Worm (Caenorhabditis elegans): ENCODE data around the gene cbp-3.

The cbp-3 gene

DNA sequence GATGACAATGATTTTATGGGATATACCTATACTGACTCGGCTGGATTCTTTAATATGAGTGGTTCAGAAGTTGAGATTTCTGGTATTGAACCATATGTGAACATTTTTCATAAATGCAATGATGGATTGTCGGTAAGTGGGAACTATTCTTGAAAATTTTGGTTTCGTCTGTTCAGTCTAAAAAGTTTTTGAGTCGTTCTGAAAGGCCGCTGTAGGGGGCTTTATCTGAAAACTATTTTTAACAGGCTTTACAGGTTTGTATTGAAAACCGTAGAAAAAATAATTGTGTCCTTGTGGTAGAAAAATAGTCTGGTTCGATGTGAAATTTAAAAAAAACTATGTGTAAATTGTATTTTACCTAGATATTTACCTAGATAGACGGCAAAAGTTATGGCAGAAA lies 15.7 kb downstream of the cbp-3 start:
- no peak for TF ChIP-seq ccch-3 (GFP tag; optimal IDR thresholded peaks at IDR 0.05)
- no peak for TF ChIP-seq F37B4.10 (GFP tag; IDR thresholded peaks at IDR 0.05)
- no peak for TF ChIP-seq ztf-22 (GFP tag; optimal IDR thresholded peaks at IDR 0.05)
- no peak for TF ChIP-seq nhr-90 (tag; optimal IDR thresholded peaks at IDR 0.05)
- TF ChIP-seq mxl-1 (tag; optimal IDR thresholded peaks at IDR 0.05) = no peak
- TF ChIP-seq madf-10 (tag; optimal IDR thresholded peaks at IDR 0.05) = no peak
- no peak for TF ChIP-seq akir-1 (GFP tag; optimal IDR thresholded peaks at IDR 0.05)
- no peak for TF ChIP-seq snpc-3.4 (tag; optimal IDR thresholded peaks at IDR 0.05)
- TF ChIP-seq ztf-28 (GFP tag; IDR thresholded peaks at IDR 0.05) = no peak
- no peak for TF ChIP-seq madf-8 (GFP tag; conservative IDR thresholded peaks at IDR 0.05)
- no peak for TF ChIP-seq B0035.1 (tag; optimal IDR thresholded peaks at IDR 0.05)
- no peak for TF ChIP-seq Y56A3A.18 (GFP tag; IDR thresholded peaks at IDR 0.05)
- TF ChIP-seq aptf-2 (GFP tag; conservative IDR thresholded peaks at IDR 0.05) = no peak
- no peak for TF ChIP-seq lin-54 (GFP tag; optimal IDR thresholded peaks at IDR 0.05)
- TF ChIP-seq dpl-1 (GFP tag; optimal IDR thresholded peaks at IDR 0.05) = no peak
- no peak for TF ChIP-seq egl-44 (GFP tag; IDR thresholded peaks at IDR 0.05)

DNA sequence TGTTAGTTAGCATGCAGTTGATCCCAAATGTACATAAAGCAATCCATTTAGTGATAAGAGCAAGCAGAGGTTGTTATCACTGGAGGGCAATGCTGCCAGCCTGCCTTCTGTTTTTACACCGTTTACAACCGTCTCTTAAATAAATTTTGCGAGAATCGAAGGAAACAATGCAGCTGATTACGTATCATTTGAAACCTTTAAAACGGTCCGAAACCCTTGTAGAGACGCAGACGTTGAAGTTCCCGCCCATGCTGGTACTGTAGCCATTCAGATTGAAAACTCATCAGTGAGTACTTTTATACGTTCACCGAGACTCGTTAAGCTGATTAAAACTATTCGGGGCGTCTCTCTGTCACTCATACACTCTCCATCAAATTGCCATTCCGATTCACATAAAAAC lies 16.6 kb downstream of the cbp-3 start:
- no peak for TF ChIP-seq xnd-1 (tag; optimal IDR thresholded peaks at IDR 0.05)
- TF ChIP-seq akir-1 (GFP tag; optimal IDR thresholded peaks at IDR 0.05) = no peak
- no peak for TF ChIP-seq ceh-58 (GFP tag; IDR thresholded peaks at IDR 0.05)
- TF ChIP-seq dpl-1 (GFP tag; optimal IDR thresholded peaks at IDR 0.05) = no peak
- no peak for TF ChIP-seq bed-2 (GFP tag; IDR thresholded peaks at IDR 0.05)
- no peak for TF ChIP-seq cebp-1 (GFP tag; IDR thresholded peaks at IDR 0.05)
- TF ChIP-seq cebp-1 (tag; optimal IDR thresholded peaks at IDR 0.05) = peak; percentile 20
- no peak for TF ChIP-seq F23B12.7 (tag; optimal IDR thresholded peaks at IDR 0.05; ENCODE audit: insufficient read depth)
- no peak for TF ChIP-seq B0019.2 (GFP tag; conservative IDR thresholded peaks at IDR 0.05)
- TF ChIP-seq ztf-22 (GFP tag; optimal IDR thresholded peaks at IDR 0.05) = no peak
- peak; percentile 1 to 5 for TF ChIP-seq let-607 (tag; optimal IDR thresholded peaks at IDR 0.05)
- no peak for TF ChIP-seq tbx-9 (tag; optimal IDR thresholded peaks at IDR 0.05; ENCODE audit: borderline replicate concordance)
- no peak for TF ChIP-seq ZK185.1 (tag; optimal IDR thresholded peaks at IDR 0.05; ENCODE audit: poor library complexity, severe bottlenecking)
- TF ChIP-seq lir-1 (GFP tag; conservative IDR thresholded peaks at IDR 0.05) = no peak
- no peak for TF ChIP-seq pbrm-1 (GFP tag; IDR thresholded peaks at IDR 0.05)
- no peak for TF ChIP-seq zfh-2 (GFP tag; conservative IDR thresholded peaks at IDR 0.05)
- no peak for TF ChIP-seq hlh-12 (tag; optimal IDR thresholded peaks at IDR 0.05)
- no peak for TF ChIP-seq unc-62 (GFP tag; optimal IDR thresholded peaks at IDR 0.05)
- peak; percentile 91 for TF ChIP-seq nhr-80 (tag; optimal IDR thresholded peaks at IDR 0.05)

DNA sequence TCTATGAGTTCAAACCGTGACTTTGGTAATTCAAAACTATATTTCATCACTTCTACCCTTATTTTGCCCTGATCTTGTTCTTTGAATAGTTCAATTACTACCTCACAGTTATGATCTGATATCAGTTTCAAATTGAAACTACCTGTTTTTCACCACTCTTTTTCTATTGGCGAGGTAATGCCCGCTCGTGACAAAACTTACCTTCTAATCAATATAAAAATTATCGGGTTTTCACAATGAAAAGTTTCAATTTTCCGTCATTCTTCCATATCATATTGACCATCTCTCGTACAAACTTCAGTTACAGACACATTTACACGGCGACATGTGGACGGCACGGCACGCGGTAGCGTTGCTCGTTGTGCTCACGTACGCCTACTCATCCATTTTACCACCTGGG lies 18.3 kb downstream of the cbp-3 start, which contains the start of gene dec-7:
Gene dec-7, plus strand, starts transcription at position 308 of the 400 bp plus-strand sequence.
- TF ChIP-seq nhr-179 (tag; optimal IDR thresholded peaks at IDR 0.05) (no peak), cebp-1 (GFP tag; IDR thresholded peaks at IDR 0.05) (no peak), cebp-1 (tag; optimal IDR thresholded peaks at IDR 0.05) (peak; percentile 45), nhr-80 (tag; optimal IDR thresholded peaks at IDR 0.05) (peak; percentile 64)

DNA sequence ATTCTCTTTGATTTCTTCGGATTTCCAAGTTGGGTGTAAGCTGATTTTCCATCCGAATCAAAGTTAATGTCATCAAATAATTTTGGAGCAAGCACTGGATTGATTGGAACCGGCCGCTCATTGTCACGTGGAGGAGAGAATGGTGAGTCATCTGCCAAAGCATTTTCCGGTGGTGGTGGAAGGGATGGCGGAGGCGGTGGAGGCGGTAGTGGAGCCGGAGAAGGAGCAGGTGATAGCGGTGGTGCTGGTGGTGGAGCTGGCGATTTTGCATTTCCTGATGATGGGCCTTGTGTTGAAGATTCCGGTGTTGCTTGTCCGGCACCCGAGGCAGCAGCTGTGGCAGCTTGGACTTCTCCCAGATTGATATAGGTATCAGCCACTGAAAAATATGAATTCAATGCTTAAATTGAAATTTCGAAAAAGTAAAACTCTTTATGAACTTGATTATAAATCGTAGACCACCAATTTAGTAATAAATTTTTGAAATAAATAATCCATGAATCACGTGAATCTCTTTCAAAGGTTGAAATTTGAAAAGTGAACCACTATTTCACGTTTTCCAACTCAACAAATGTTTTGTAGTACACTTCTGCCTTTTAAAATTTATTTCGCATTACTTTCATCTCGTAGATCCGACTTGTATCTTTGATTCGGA lies 27.4 kb downstream of the cbp-3 start, which contains the start of the genes K03H1.9 and K03H1.12:
Gene K03H1.9, minus strand, starts transcription at position 471 of the 655 bp plus-strand sequence.
Gene K03H1.12, plus strand, starts transcription at position 605 of the 655 bp plus-strand sequence.
- no peak for TF ChIP-seq aptf-3 (GFP tag; IDR thresholded peaks at IDR 0.05)
- TF ChIP-seq ceh-79 (tag; optimal IDR thresholded peaks at IDR 0.05) = no peak
- no peak for TF ChIP-seq unc-62 (GFP tag; optimal IDR thresholded peaks at IDR 0.05)
- TF ChIP-seq egrh-3 (GFP tag; IDR thresholded peaks at IDR 0.05) = peak; percentile 59; the same call in 1 of the 2 replicates
- TF ChIP-seq ztf-3 (GFP tag; optimal IDR thresholded peaks at IDR 0.05) = no peak
- TF ChIP-seq hlh-12 (tag; optimal IDR thresholded peaks at IDR 0.05) = no peak
- no peak for TF ChIP-seq die-1 (tag; optimal IDR thresholded peaks at IDR 0.05)
- TF ChIP-seq zfh-2 (GFP tag; conservative IDR thresholded peaks at IDR 0.05) = peak; percentile 81
